Fruit fly (Drosophila melanogaster) whole organism, pupa: ENCODE results near the gene sqd.

Source experiments
- CG10348 ChIP-seq: fragments of 200-800 bp; sonication (Bioruptor generic); IDR thresholded peaks from 2 replicates; pipeline ENCODE4 v1.3.6; 2022; ENCODE audit warnings: missing biosample characterization, missing genetic modification characterization
- CG12605 ChIP-seq: fragments of 200-800 bp; sonication (Bioruptor generic); IDR thresholded peaks from 2 replicates; pipeline ENCODE4 v1.3.6; 2022; ENCODE audit warnings: missing biosample characterization, missing genetic modification characterization
- CG13204 ChIP-seq: fragments of 200-800 bp; sonication (Bioruptor generic); optimal IDR thresholded peaks from 2 replicates; lab custom pipeline; 2018; ENCODE audit warnings: missing biosample characterization, mild to moderate bottlenecking, missing genetic modification characterization, moderate library complexity
- CG14655 ChIP-seq: fragments of 200-800 bp; sonication (Bioruptor generic); optimal IDR thresholded peaks from 3 replicates; lab custom pipeline; 2017; ENCODE audit warnings: mild to moderate bottlenecking, missing biosample characterization, missing genetic modification reagents, missing genetic modification characterization
- CG15710 ChIP-seq: fragments of 200-800 bp; sonication (Bioruptor generic); optimal IDR thresholded peaks from 2 replicates; lab custom pipeline; 2018; ENCODE audit warnings: missing biosample characterization, mild to moderate bottlenecking, missing genetic modification characterization, moderate library complexity
- CG17806 ChIP-seq: fragments of 200-800 bp; sonication (Bioruptor generic); optimal IDR thresholded peaks from 2 replicates; lab custom pipeline; 2018; ENCODE audit warnings: missing biosample characterization, mild to moderate bottlenecking, missing genetic modification characterization, moderate library complexity
- CG32121 ChIP-seq: fragments of 200-800 bp; sonication (Bioruptor generic); IDR thresholded peaks from 2 replicates; pipeline ENCODE4 v1.3.6; 2022; ENCODE audit warnings: missing biosample characterization, missing genetic modification characterization
- CG34367 ChIP-seq: fragments of 200-800 bp; sonication (Bioruptor generic); optimal IDR thresholded peaks from 2 replicates; lab custom pipeline; 2018; ENCODE audit warnings: missing biosample characterization, mild to moderate bottlenecking, missing genetic modification characterization
- CG4496 ChIP-seq: fragments of 200-800 bp; sonication (Bioruptor generic); IDR thresholded peaks from 3 replicates; pipeline ENCODE4 v1.3.6; 2022; ENCODE audit warnings: missing biosample characterization, missing genetic modification characterization
- CG8159 ChIP-seq: fragments of 200-800 bp; sonication (Bioruptor generic); optimal IDR thresholded peaks from 3 replicates; lab custom pipeline; 2018; ENCODE audit warnings: missing biosample characterization, mild to moderate bottlenecking, missing genetic modification characterization, moderate library complexity
- CG8301 ChIP-seq: fragments of 200-800 bp; sonication (Bioruptor generic); optimal IDR thresholded peaks from 2 replicates; lab custom pipeline; 2018; ENCODE audit warnings: missing biosample characterization, mild to moderate bottlenecking, missing genetic modification characterization
- CG9948 ChIP-seq: fragments of 200-800 bp; sonication (Bioruptor generic); optimal IDR thresholded peaks from 2 replicates; lab custom pipeline; 2018; ENCODE audit warnings: missing biosample characterization, mild to moderate bottlenecking, missing genetic modification characterization, moderate library complexity
- D1 ChIP-seq: fragments of 200-800 bp; sonication (Bioruptor generic); optimal IDR thresholded peaks from 2 replicates; lab custom pipeline; 2018; ENCODE audit warnings: missing biosample characterization, mild to moderate bottlenecking, missing genetic modification characterization, moderate library complexity
- EcR ChIP-seq: fragments of 200-800 bp; sonication (Bioruptor generic); optimal IDR thresholded peaks from 3 replicates; lab custom pipeline; 2019; ENCODE audit warnings: missing biosample characterization, missing genetic modification characterization, mild to moderate bottlenecking, moderate library complexity, missing genetic modification reagents
- Ets98B ChIP-seq: fragments of 200-800 bp; sonication (Bioruptor generic); IDR thresholded peaks from 2 replicates; pipeline ENCODE4 v1.3.6; 2022; ENCODE audit warnings: missing biosample characterization, missing genetic modification characterization
- Pif1A ChIP-seq: fragments of 200-800 bp; sonication (Bioruptor generic); optimal IDR thresholded peaks from 3 replicates; lab custom pipeline; 2016; ENCODE audit warnings: missing biosample characterization, missing genetic modification characterization
- Pif1B ChIP-seq: fragments of 200-800 bp; sonication (Bioruptor generic); optimal IDR thresholded peaks from 3 replicates; lab custom pipeline; 2016; ENCODE audit warnings: missing biosample characterization, missing genetic modification characterization
- Snoo ChIP-seq: fragments of 200-800 bp; sonication (Bioruptor generic); optimal IDR thresholded peaks from 3 replicates; lab custom pipeline; 2017; ENCODE audit warnings: missing biosample characterization, mild to moderate bottlenecking, missing genetic modification characterization, inconsistent platforms
- fd96Ca ChIP-seq: fragments of 200-800 bp; sonication (Bioruptor generic); IDR thresholded peaks from 3 replicates; pipeline ENCODE4 v1.3.6; 2022; ENCODE audit warnings: missing biosample characterization, missing genetic modification characterization
- gl ChIP-seq: fragments of 200-800 bp; sonication (Bioruptor generic); optimal IDR thresholded peaks from 2 replicates; lab custom pipeline; 2018; ENCODE audit warnings: missing biosample characterization, mild to moderate bottlenecking, missing genetic modification characterization
- rn ChIP-seq: fragments of 200-800 bp; sonication (Bioruptor generic); IDR thresholded peaks from 2 replicates; pipeline ENCODE4 v1.3.6; 2022; ENCODE audit warnings: missing biosample characterization, missing genetic modification characterization

sqd gene

DNA sequence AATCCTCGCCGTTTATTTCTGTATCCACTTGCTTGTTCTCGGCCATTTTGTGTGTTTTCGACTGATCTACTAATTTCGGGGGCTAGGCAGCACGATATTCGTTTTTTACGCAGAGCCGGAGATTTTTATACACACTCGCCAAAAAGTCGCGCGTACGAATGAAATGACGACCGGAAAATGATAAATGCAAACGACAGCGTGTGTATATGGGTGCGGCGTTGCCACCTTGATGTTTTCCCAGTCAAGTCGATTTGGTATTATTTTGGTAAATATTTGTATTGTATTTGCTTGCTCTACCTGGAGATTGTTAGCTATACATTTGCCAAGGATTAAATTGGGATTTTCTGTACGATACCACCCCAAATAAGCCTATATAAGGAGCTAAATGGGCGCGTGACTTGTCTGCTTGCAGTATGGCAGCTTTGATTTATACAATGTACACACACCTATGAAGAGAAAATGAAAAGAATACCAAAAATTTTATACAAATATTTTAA is at the start of gene sqd:
TSS of gene sqd (minus strand) at position 431 of the 497 bp plus-strand sequence.
- no peak for TF ChIP-seq CG32121 (GFP tag; lab: Robert Waterston, UW)
- TF ChIP-seq CG10348 (GFP tag; lab: Robert Waterston, UW), result no peak
- TF ChIP-seq CG9948 (tag; lab: Kevin White, UChicago), result peak; percentile 15
- peak; percentile 54; the same call in 2 of the 3 replicates for TF ChIP-seq CG4496 (GFP tag; lab: Robert Waterston, UW)
- TF ChIP-seq CG12605 (GFP tag; lab: Robert Waterston, UW), result 0 out of 2 replicates have a peak, but pooled peaks have one; percentile 28
- TF ChIP-seq gl (tag; lab: Kevin White, UChicago), result no peak
- TF ChIP-seq D1 (tag; lab: Kevin White, UChicago), result no peak
- TF ChIP-seq CG14655 (GFP tag; lab: Kevin White, UChicago), result peak; percentile 6
- peak; percentile 26 for TF ChIP-seq CG34367 (tag; lab: Kevin White, UChicago)
- peak; percentile 11 for TF ChIP-seq CG17806
- peak; percentile 44 for TF ChIP-seq Pif1B (GFP tag; lab: Kevin White, UChicago)
- no peak for TF ChIP-seq fd96Ca (GFP tag; lab: Robert Waterston, UW)
- TF ChIP-seq CG8301 (tag; lab: Kevin White, UChicago), result no peak
- peak; percentile 36 for TF ChIP-seq CG15710 (tag; lab: Kevin White, UChicago)
- no peak for TF ChIP-seq EcR (GFP tag; lab: Kevin White, UChicago)
- TF ChIP-seq Pif1A (GFP tag; lab: Kevin White, UChicago), result peak; percentile 24
- TF ChIP-seq CG13204 (GFP tag; lab: Kevin White, UChicago), result peak; percentile 18
- TF ChIP-seq CG8159 (tag; lab: Kevin White, UChicago), result no peak
- TF ChIP-seq Snoo (tag; lab: Kevin White, UChicago), result peak; percentile 68
- TF ChIP-seq Ets98B (GFP tag; lab: Robert Waterston, UW), result peak; percentile 35; the same call in 1 of the 2 replicates
- no peak for TF ChIP-seq rn (GFP tag; lab: Robert Waterston, UW)

DNA sequence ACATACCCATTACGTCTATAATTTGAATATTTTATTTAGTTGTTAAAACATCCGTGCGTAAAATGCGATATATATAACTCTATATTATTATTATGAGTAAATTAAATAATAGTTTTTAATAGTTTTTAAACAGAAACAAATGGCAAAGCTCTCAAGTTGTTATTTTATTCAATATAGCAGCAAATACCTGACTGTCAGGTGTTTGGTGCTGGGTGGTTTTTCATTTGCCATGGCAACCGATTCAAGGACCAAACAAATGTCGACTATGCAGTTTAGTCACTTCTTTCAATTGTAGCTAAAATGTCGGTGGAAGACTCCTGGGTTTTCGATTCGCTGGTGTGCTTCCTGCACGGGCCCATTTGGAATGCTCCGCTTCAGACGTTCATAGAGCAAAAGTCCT is 47.6 kb upstream of the sqd start, which contains the start of gene CG14367:
TSS of gene CG14367 (plus strand) at position 301 of the 400 bp plus-strand sequence.
- no peak for TF ChIP-seq CG13204 (GFP tag; lab: Kevin White, UChicago)
- TF ChIP-seq CG17806, result no peak
- no peak for TF ChIP-seq CG34367 (tag; lab: Kevin White, UChicago)
- no peak for TF ChIP-seq fd96Ca (GFP tag; lab: Robert Waterston, UW)
- TF ChIP-seq CG8301 (tag; lab: Kevin White, UChicago), result no peak

DNA sequence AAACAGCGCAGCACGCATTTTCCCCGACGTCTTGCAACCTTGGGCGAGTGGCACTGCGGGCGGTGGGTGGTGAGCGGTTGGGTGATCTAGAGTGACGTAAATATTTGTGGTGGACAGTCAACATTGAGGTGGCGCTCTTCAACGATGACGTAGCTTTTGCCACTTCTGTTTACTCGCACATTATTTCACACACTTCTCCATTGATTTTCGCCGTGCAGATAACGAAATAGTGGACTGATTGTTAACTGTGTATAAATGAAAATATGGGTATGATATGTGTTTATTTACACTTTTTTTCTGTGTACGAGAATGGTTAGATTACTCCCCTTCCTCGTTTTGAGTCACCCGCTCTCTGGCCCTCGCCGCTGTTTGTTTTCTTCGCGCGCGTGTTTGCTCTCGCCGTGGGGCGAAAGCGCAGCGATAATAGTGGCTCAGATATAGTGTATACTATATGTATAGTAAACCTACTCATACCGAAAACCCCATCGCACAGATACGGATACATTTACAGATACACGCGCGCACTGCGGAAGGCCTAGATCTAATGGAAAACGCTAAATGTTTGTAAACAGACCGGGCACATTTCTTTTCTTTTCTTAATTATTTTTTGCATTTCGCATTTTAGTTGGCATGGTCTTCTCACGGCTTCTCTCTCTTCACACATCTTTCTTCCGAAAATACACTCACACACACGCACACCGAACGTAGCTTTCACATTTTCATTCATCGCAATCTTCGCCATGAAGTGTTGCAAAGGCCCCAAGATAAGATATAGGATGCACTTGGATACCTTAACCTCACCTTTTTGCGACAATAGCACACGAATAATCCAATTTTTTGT is 40.5 kb upstream of the sqd start, which contains the start of gene omd:
TSS of gene omd (minus strand) at position 840 of the 841 bp plus-strand sequence.
- TF ChIP-seq Snoo (tag; lab: Kevin White, UChicago) (no peak), D1 (tag; lab: Kevin White, UChicago) (no peak), CG10348 (GFP tag; lab: Robert Waterston, UW) (no peak), CG34367 (tag; lab: Kevin White, UChicago) (peak; percentile 12), Pif1A (GFP tag; lab: Kevin White, UChicago) (peak; percentile 17), CG8301 (tag; lab: Kevin White, UChicago) (no peak), EcR (GFP tag; lab: Kevin White, UChicago) (no peak), CG15710 (tag; lab: Kevin White, UChicago) (no peak), gl (tag; lab: Kevin White, UChicago) (no peak), rn (GFP tag; lab: Robert Waterston, UW) (no peak), Pif1B (GFP tag; lab: Kevin White, UChicago) (no peak), CG4496 (GFP tag; lab: Robert Waterston, UW) (peak; percentile 59; the same call in 1 of the 3 replicates), CG32121 (GFP tag; lab: Robert Waterston, UW) (peak; percentile 23; the same call in 1 of the 2 replicates), fd96Ca (GFP tag; lab: Robert Waterston, UW) (peak; percentile 67; the same call in 1 of the 3 replicates), Ets98B (GFP tag; lab: Robert Waterston, UW) (peak; percentile 54; the same call in 1 of the 2 replicates), CG14655 (GFP tag; lab: Kevin White, UChicago) (no peak), CG8159 (tag; lab: Kevin White, UChicago) (no peak)

DNA sequence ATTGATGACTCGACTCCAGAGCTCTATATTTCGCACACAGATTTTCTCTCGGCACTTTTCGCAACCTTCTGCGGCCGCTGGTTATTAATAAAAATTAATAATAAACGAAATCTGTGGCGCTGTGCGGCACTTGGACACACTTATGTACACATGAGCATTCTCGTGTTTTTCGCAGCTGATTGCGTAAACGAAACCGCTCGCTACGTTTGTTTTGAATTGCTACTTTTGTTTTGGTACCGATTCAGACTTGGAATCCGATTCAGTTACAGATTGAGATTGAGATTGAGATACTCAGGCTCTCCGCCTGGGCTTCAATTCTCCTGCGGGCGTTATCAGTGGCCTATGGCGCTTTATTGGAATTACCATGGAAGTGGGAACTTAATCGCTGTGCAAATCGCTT is 39.9 kb upstream of the sqd start:
- no peak for TF ChIP-seq CG9948 (tag; lab: Kevin White, UChicago)
- no peak for TF ChIP-seq Ets98B (GFP tag; lab: Robert Waterston, UW)
- TF ChIP-seq CG12605 (GFP tag; lab: Robert Waterston, UW), result no peak
- TF ChIP-seq EcR (GFP tag; lab: Kevin White, UChicago), result no peak
- TF ChIP-seq CG15710 (tag; lab: Kevin White, UChicago), result no peak
- TF ChIP-seq CG34367 (tag; lab: Kevin White, UChicago), result no peak
- no peak for TF ChIP-seq rn (GFP tag; lab: Robert Waterston, UW)
- TF ChIP-seq CG32121 (GFP tag; lab: Robert Waterston, UW), result no peak
- TF ChIP-seq fd96Ca (GFP tag; lab: Robert Waterston, UW), result no peak
- no peak for TF ChIP-seq Snoo (tag; lab: Kevin White, UChicago)
- TF ChIP-seq gl (tag; lab: Kevin White, UChicago), result no peak
- no peak for TF ChIP-seq CG13204 (GFP tag; lab: Kevin White, UChicago)
- TF ChIP-seq CG4496 (GFP tag; lab: Robert Waterston, UW), result no peak
